Fruit fly (Drosophila melanogaster): Measurements from ENCODE around the gene MSBP.

MSBP gene

DNA sequence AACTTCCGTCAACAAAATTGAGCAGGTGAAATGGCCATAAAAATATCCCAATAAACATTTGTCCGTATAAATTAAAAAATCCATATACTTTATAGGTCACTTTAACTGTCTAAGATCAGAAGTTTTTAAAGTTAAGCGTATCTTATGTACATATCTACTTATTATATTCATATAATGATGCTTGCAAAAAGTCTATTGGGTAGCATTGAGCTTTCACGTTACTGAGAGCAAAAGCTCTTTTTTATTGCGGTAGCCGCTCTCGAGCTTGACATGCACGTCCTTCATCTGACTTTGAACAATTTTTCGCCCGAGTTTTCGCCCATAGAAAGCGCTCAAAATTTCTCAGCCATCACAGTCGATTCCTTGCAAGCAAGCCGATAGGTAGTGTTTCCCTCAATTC is 22.0 kb downstream of the MSBP start, which contains the start of gene Gapdh2:
Gene Gapdh2, plus strand, starts transcription at position 283 of the 400 bp plus-strand sequence.
- TF ChIP-seq Hnf4 (GFP tag; optimal IDR thresholded peaks at IDR 0.05) (peak; percentile 99), Vsx2 (GFP tag; optimal IDR thresholded peaks at IDR 0.05; ENCODE audit: partially characterized antibody) (no peak), dl (GFP tag; optimal IDR thresholded peaks at IDR 0.05; ENCODE audit: insufficient read depth in 1 of 2, partially characterized antibody in 2 of 2) (no peak), sage (GFP tag; optimal IDR thresholded peaks at IDR 0.05) (peak; percentile 99), CrebA (GFP tag; optimal IDR thresholded peaks at IDR 0.05; ENCODE audit: borderline replicate concordance) (peak; percentile 98), woc (GFP tag; optimal IDR thresholded peaks at IDR 0.05) (peak; percentile 99), ey (GFP tag; optimal IDR thresholded peaks at IDR 0.05) (peak; percentile 99), foxo (GFP tag; optimal IDR thresholded peaks at IDR 0.05) (peak; percentile 98 to 100), Hr83 (GFP tag; optimal IDR thresholded peaks at IDR 0.05; ENCODE audit: poor library complexity, severe bottlenecking) (peak; percentile 85), GATAd (GFP tag; optimal IDR thresholded peaks at IDR 0.05) (peak; percentile 95), OdsH (GFP tag; optimal IDR thresholded peaks at IDR 0.05) (peak; percentile 100), tai (GFP tag; optimal IDR thresholded peaks at IDR 0.05) (peak; percentile 98), CG32264 (GFP tag; optimal IDR thresholded peaks at IDR 0.05) (peak; percentile 99), N (GFP tag; optimal IDR thresholded peaks at IDR 0.05) (no peak), dmrt93B (GFP tag; optimal IDR thresholded peaks at IDR 0.05) (peak; percentile 99), Jra (GFP tag; optimal IDR thresholded peaks at IDR 0.05) (peak; percentile 99), br (GFP tag; optimal IDR thresholded peaks at IDR 0.05) (peak; percentile 99), CG9705 (GFP tag; optimal IDR thresholded peaks at IDR 0.05) (peak; percentile 100), lola (GFP tag; optimal IDR thresholded peaks at IDR 0.05) (no peak), dsf (GFP tag; optimal IDR thresholded peaks at IDR 0.05; ENCODE audit: borderline replicate concordance) (peak; percentile 98), jim (GFP tag; optimal IDR thresholded peaks at IDR 0.05) (no peak), usp (GFP tag; optimal IDR thresholded peaks at IDR 0.05) (no peak), Sp1 (GFP tag; optimal IDR thresholded peaks at IDR 0.05) (peak; percentile 100), HLH106 (tag; optimal IDR thresholded peaks at IDR 0.05) (peak; percentile 100), pan (optimal IDR thresholded peaks at IDR 0.05) (no peak), Mio (GFP tag; optimal IDR thresholded peaks at IDR 0.05) (peak; percentile 92), Dif (GFP tag; optimal IDR thresholded peaks at IDR 0.05; ENCODE audit: partially characterized antibody) (no peak), Dfd (GFP tag; optimal IDR thresholded peaks at IDR 0.05) (peak; percentile 97), Hr78 (GFP tag; optimal IDR thresholded peaks at IDR 0.05) (no peak), Myc (optimal IDR thresholded peaks at IDR 0.05) (no peak), fru (GFP tag; optimal IDR thresholded peaks at IDR 0.05) (peak; percentile 100), psq (GFP tag; optimal IDR thresholded peaks at IDR 0.05) (peak; percentile 99), h (GFP tag; optimal IDR thresholded peaks at IDR 0.05) (peak; percentile 100), Abd-B (GFP tag; optimal IDR thresholded peaks at IDR 0.05) (no peak), sv (GFP tag; optimal IDR thresholded peaks at IDR 0.05) (peak; percentile 99), Rel (GFP tag; optimal IDR thresholded peaks at IDR 0.05) (peak; percentile 99), Rel (tag; optimal IDR thresholded peaks at IDR 0.05) (peak; percentile 99), brk (GFP tag; optimal IDR thresholded peaks at IDR 0.05) (peak; percentile 99), rgr (GFP tag; optimal IDR thresholded peaks at IDR 0.05) (peak; percentile 100)

- TF ChIP-seq fru (GFP tag; optimal IDR thresholded peaks at IDR 0.05) (no peak), Dif (GFP tag; optimal IDR thresholded peaks at IDR 0.05; ENCODE audit: partially characterized antibody) (no peak), lola (GFP tag; optimal IDR thresholded peaks at IDR 0.05) (no peak), dmrt93B (GFP tag; optimal IDR thresholded peaks at IDR 0.05) (no peak), tai (GFP tag; optimal IDR thresholded peaks at IDR 0.05) (no peak), Dfd (GFP tag; optimal IDR thresholded peaks at IDR 0.05) (no peak), Hnf4 (GFP tag; optimal IDR thresholded peaks at IDR 0.05) (no peak), OdsH (GFP tag; optimal IDR thresholded peaks at IDR 0.05) (no peak), HLH106 (tag; optimal IDR thresholded peaks at IDR 0.05) (no peak), sv (GFP tag; optimal IDR thresholded peaks at IDR 0.05) (no peak), Abd-B (GFP tag; optimal IDR thresholded peaks at IDR 0.05) (no peak), Rel (GFP tag; optimal IDR thresholded peaks at IDR 0.05) (no peak), Rel (tag; optimal IDR thresholded peaks at IDR 0.05) (no peak), woc (GFP tag; optimal IDR thresholded peaks at IDR 0.05) (no peak), Myc (optimal IDR thresholded peaks at IDR 0.05) (no peak), brk (GFP tag; optimal IDR thresholded peaks at IDR 0.05) (no peak), h (GFP tag; optimal IDR thresholded peaks at IDR 0.05) (no peak)
These were observed 23.0 kb downstream of the MSBP start for dm6 chrX:15866799-15867412.
